Worm (Caenorhabditis elegans): ENCODE data around the gene F54A3.2.

ce11 chrII:2216940-2217664 is 26.3 kb upstream of the F54A3.2 start:
- no peak for TF ChIP-seq ceh-36 (tag; optimal IDR thresholded peaks at IDR 0.05)
- TF ChIP-seq ama-1 (optimal IDR thresholded peaks at IDR 0.05), result no peak
- no peak for TF ChIP-seq flt-1 (GFP tag; IDR thresholded peaks at IDR 0.05)
- TF ChIP-seq F13C5.2 (tag; optimal IDR thresholded peaks at IDR 0.05), result no peak
- TF ChIP-seq tra-4 (tag; optimal IDR thresholded peaks at IDR 0.05), result no peak
- no peak for TF ChIP-seq pes-1 (GFP tag; IDR thresholded peaks at IDR 0.05)
- TF ChIP-seq ets-7 (tag; optimal IDR thresholded peaks at IDR 0.05), result no peak

All from whole organism, early embryonic.